Fruit fly (Drosophila melanogaster) whole organism: ENCODE measurements around the gene CG7006.

ENCODE experiments used
- CG8478 ChIP-seq: fragments of >200 bp; optimal IDR thresholded peaks from 2 replicates; lab custom pipeline; 2018; ENCODE audit warnings: inconsistent platforms
- Dll ChIP-seq: fragments of >200 bp; optimal IDR thresholded peaks from 2 replicates; lab custom pipeline; 2017
- psq ChIP-seq: fragments of >200 bp; optimal IDR thresholded peaks from 2 replicates; lab custom pipeline; 2017
- usp ChIP-seq: fragments of >200 bp; optimal IDR thresholded peaks from 2 replicates; lab custom pipeline; 2017; ENCODE audit warnings: missing biosample characterization, missing genetic modification characterization, mixed read lengths

- TF ChIP-seq CG8478 (lab: Kevin White, UChicago) (no peak), Dll (lab: Kevin White, UChicago) (no peak), psq (lab: Kevin White, UChicago) (no peak), usp (GFP tag; lab: Kevin White, UChicago) (no peak)
Observed at dm6 chr3R:24841063-24841462, 9.4 kb upstream of the CG7006 start, which contains the start of gene CG33658.
